In genomic region chrIII:12738935-12739334, ce11 we compare ENCODE assay signal across 2 worm cellular contexts.
TF ChIP-seq lines count a peak whose summit lies in the region.

No protein-coding gene starts in this region.

TF ChIP-seq in whole organism, L1 larva, 84 proteins besides CTCF, POLR2A, EP300 and RAD21:
- peak in 1 of 2 experiments; percentile 69 for TF ChIP-seq efl-1 (optimal IDR thresholded peaks at IDR 0.05; lab: Kevin White, UChicago)
- peak; percentile 72 to 96 for TF ChIP-seq efl-1 (GFP tag; optimal IDR thresholded peaks at IDR 0.05 in 1 of 2; lab: Kevin White, UChicago)
- TF ChIP-seq lin-35 (GFP tag; optimal IDR thresholded peaks at IDR 0.05; lab: Kevin White, UChicago): peak in 1 of 2 experiments; percentile 81
- no peak for TF ChIP-seq aha-1 (tag; optimal IDR thresholded peaks at IDR 0.05; lab: Kevin White, UChicago)
- TF ChIP-seq F16B12.6 (tag; optimal IDR thresholded peaks at IDR 0.05; lab: Kevin White, UChicago): no peak
- TF ChIP-seq tbx-2 (tag; optimal IDR thresholded peaks at IDR 0.05; lab: Kevin White, UChicago): no peak
- TF ChIP-seq C34B4.2 (tag; optimal IDR thresholded peaks at IDR 0.05; lab: Kevin White, UChicago): no peak
- TF ChIP-seq lir-3 (tag; optimal IDR thresholded peaks at IDR 0.05; lab: Kevin White, UChicago; ENCODE audit: poor library complexity): no peak
- no peak for TF ChIP-seq mep-1 (tag; optimal IDR thresholded peaks at IDR 0.05; lab: Kevin White, UChicago)
- TF ChIP-seq tlp-1 (tag; optimal IDR thresholded peaks at IDR 0.05; lab: Kevin White, UChicago): no peak
- peak; percentile 8 for TF ChIP-seq aly-2 (tag; optimal IDR thresholded peaks at IDR 0.05; lab: Kevin White, UChicago)
- TF ChIP-seq dsc-1 (tag; optimal IDR thresholded peaks at IDR 0.05; lab: Kevin White, UChicago): no peak
- no peak for TF ChIP-seq efl-3 (GFP tag; optimal IDR thresholded peaks at IDR 0.05; lab: Kevin White, UChicago)
- TF ChIP-seq fkh-4 (tag; optimal IDR thresholded peaks at IDR 0.05; lab: Kevin White, UChicago; ENCODE audit: borderline replicate concordance): no peak
- peak; percentile 19 to 58 (median 55) for TF ChIP-seq dpl-1 (GFP tag; optimal IDR thresholded peaks at IDR 0.05; lab: Kevin White, UChicago)
- TF ChIP-seq hpl-2 (GFP tag; optimal IDR thresholded peaks at IDR 0.05; lab: Kevin White, UChicago): no peak
- no peak for TF ChIP-seq elt-2 (tag; optimal IDR thresholded peaks at IDR 0.05; lab: Kevin White, UChicago)
- no peak for TF ChIP-seq mdl-1 (tag; optimal IDR thresholded peaks at IDR 0.05; lab: Kevin White, UChicago)
- no peak for TF ChIP-seq nhr-76 (tag; optimal IDR thresholded peaks at IDR 0.05; lab: Kevin White, UChicago)

TF ChIP-seq in whole organism, L2 larva, 48 proteins besides CTCF, POLR2A, EP300 and RAD21:
- TF ChIP-seq gmeb-1 (tag; optimal IDR thresholded peaks at IDR 0.05; lab: Kevin White, UChicago) (peak; percentile 50), nhr-12 (tag; optimal IDR thresholded peaks at IDR 0.05; lab: Kevin White, UChicago) (no peak), ceh-16 (tag; optimal IDR thresholded peaks at IDR 0.05; lab: Kevin White, UChicago) (no peak), C34F6.9 (tag; optimal IDR thresholded peaks at IDR 0.05; lab: Kevin White, UChicago) (no peak), lin-39 (tag; optimal IDR thresholded peaks at IDR 0.05; lab: Kevin White, UChicago) (no peak), skn-1 (tag; optimal IDR thresholded peaks at IDR 0.05; lab: Kevin White, UChicago) (no peak), nhr-6 (tag; optimal IDR thresholded peaks at IDR 0.05; lab: Kevin White, UChicago) (no peak), lin-13 (GFP tag; optimal IDR thresholded peaks at IDR 0.05; lab: Kevin White, UChicago) (no peak)
TF ChIP-seq in whole organism, L2 larva: peak in this region for 1.

Comparison
In these comparisons a context has a peak if more than half of its experiments do, and no peak if none do; other contexts are left out.
1. Of the 22 proteins assayed by ChIP-seq in both whole organism, L1 larva and whole organism, L2 larva: peak only in whole organism, L1 larva: aly-2; only in whole organism, L2 larva: none; in both: none; in neither: 21.